Worm (Caenorhabditis elegans): ENCODE measurements around the gene T08A9.13.
A peak's percentile ranks its signal among the peaks of the same experiment; 100 is the strongest.

DNA sequence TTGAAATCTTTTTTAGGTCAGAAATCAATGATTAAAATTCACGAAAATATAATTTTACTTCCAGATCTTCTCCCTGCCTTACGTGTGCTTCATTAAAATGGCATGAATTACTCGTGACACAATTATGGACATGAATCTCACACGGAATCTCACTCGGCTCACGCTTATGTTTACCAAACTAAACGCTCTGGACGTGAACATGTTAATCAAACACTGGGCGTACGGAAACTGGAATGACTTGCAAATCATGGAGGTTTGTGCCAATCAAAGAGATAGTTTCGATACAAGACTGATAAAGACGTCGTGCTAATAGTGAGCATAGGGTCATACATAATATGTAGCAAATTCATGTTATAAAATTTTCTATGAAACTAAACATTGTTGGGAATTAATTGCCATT is 7.7 kb downstream of the T08A9.13 start:
- TF ChIP-seq fos-1 (tag; optimal IDR thresholded peaks at IDR 0.05) (no peak), nhr-10 (tag; optimal IDR thresholded peaks at IDR 0.05) (no peak), gei-8 (GFP tag; optimal IDR thresholded peaks at IDR 0.05) (no peak), F49E8.2 (tag; optimal IDR thresholded peaks at IDR 0.05; ENCODE audit: borderline replicate concordance) (no peak), dve-1 (tag; optimal IDR thresholded peaks at IDR 0.05; ENCODE audit: insufficient read depth) (peak; percentile 57), zfp-2 (tag; optimal IDR thresholded peaks at IDR 0.05) (no peak), pqm-1 (tag; optimal IDR thresholded peaks at IDR 0.05) (peak; percentile 25)
